Worm (Caenorhabditis elegans): ENCODE measurements around the gene helq-1.

The helq-1 gene

DNA sequence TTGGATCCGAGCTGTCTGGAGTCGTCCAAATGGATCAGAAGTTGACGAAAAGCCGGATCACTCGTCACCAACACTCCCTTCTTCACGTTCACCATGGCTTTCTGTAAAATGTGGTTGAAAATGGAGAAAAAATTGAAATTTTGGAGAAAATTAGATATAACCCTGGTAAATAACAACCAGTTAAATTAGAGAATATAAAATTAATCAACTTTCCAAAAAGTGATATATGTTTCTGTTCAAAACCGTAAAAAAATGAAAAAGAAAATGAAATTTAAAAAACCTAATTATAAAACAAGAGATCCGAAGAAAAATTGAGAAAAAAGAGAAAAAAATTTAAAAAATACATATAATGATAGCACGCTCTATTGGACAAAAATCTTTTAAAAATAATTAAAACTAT is 9.4 kb downstream of the helq-1 start, which contains the start of gene gtf-2H5:
Gene gtf-2H5 (minus strand): TSS at position 101 of the 400 bp plus-strand sequence.
- TF ChIP-seq dve-1 (tag; optimal IDR thresholded peaks at IDR 0.05; ENCODE audit: insufficient read depth) (no peak), cey-2 (tag; optimal IDR thresholded peaks at IDR 0.05; ENCODE audit: borderline replicate concordance, insufficient read depth) (no peak), hif-1 (tag; optimal IDR thresholded peaks at IDR 0.05) (no peak), daf-16 (GFP tag; optimal IDR thresholded peaks at IDR 0.05) (no peak), daf-16 (tag; optimal IDR thresholded peaks at IDR 0.05) (no peak), dmd-6 (GFP tag; IDR thresholded peaks at IDR 0.05) (no peak), ZK546.5 (tag; optimal IDR thresholded peaks at IDR 0.05) (no peak), Y75B8A.6 (GFP tag; IDR thresholded peaks at IDR 0.05) (no peak), lin-13 (GFP tag; optimal IDR thresholded peaks at IDR 0.05) (no peak), spr-1 (tag; optimal IDR thresholded peaks at IDR 0.05) (no peak), unc-130 (GFP tag; optimal IDR thresholded peaks at IDR 0.05) (no peak), ZK337.2 (GFP tag; IDR thresholded peaks at IDR 0.05) (no peak), nhr-76 (tag; optimal IDR thresholded peaks at IDR 0.05) (no peak), set-16 (GFP tag; IDR thresholded peaks at IDR 0.05) (no peak)

DNA sequence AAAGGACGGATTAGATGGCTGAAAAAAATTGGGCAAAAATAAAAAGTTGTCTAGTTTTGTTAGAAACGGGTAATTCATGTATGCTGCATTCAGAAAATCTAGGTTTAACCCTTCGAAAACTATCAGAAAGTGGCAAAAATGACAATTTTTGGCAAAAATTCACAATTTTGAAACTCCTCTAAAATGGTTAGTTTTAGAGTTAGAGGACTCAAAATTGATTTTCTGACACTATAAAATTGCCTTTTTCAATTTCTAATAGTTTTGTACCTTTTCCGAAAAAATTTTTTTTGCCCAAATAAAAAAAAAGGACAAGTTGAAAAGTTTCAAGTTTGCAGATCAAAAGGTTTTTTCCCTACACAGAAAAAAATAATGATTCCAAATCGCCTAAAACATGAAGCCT is 10.4 kb downstream of the helq-1 start:
- TF ChIP-seq Y105C5A.15 (GFP tag; IDR thresholded peaks at IDR 0.05) (no peak), fos-1 (tag; optimal IDR thresholded peaks at IDR 0.05) (no peak), ztf-7 (tag; optimal IDR thresholded peaks at IDR 0.05) (no peak), mdl-1 (tag; optimal IDR thresholded peaks at IDR 0.05) (no peak), lir-3 (tag; optimal IDR thresholded peaks at IDR 0.05) (no peak), nhr-48 (tag; optimal IDR thresholded peaks at IDR 0.05) (no peak), daf-16 (GFP tag; optimal IDR thresholded peaks at IDR 0.05) (no peak), daf-16 (tag; optimal IDR thresholded peaks at IDR 0.05) (no peak), fkh-10 (GFP tag; optimal IDR thresholded peaks at IDR 0.05) (no peak)

DNA sequence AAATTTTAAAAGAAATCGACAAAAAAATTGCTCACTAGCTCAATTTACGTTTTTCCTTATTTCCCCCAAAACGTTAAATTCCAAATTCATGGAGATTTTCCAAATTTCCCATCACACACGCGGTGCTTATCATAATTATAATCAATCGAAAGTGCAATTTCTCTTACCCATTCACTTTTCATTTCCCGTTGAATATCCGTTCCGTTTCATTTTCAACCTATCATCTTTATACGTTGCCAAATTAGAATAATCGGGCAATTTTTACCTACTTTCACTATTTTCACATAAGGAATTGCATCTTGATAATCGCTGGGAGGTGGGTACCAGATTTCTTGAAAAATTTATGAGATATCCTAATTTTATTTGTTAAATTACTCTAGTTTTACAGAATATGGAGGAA is 18.1 kb downstream of the helq-1 start:
- TF ChIP-seq unc-130 (GFP tag; optimal IDR thresholded peaks at IDR 0.05): no peak
- no peak for TF ChIP-seq dve-1 (tag; optimal IDR thresholded peaks at IDR 0.05; ENCODE audit: insufficient read depth)
- TF ChIP-seq ZK546.5 (tag; optimal IDR thresholded peaks at IDR 0.05): no peak
- no peak for TF ChIP-seq Y48G9A.11 (GFP tag; IDR thresholded peaks at IDR 0.05)
- TF ChIP-seq nhr-77 (tag; optimal IDR thresholded peaks at IDR 0.05): no peak
- TF ChIP-seq madf-9 (GFP tag; conservative IDR thresholded peaks at IDR 0.05): no peak
- TF ChIP-seq nhr-237 (tag; optimal IDR thresholded peaks at IDR 0.05): no peak
- no peak for TF ChIP-seq php-3 (GFP tag; IDR thresholded peaks at IDR 0.05)
- no peak for TF ChIP-seq unc-62 (GFP tag; optimal IDR thresholded peaks at IDR 0.05 in 1 of 2)
- TF ChIP-seq unc-62 (tag; optimal IDR thresholded peaks at IDR 0.05): no peak
- no peak for TF ChIP-seq saeg-2 (GFP tag; IDR thresholded peaks at IDR 0.05)
- no peak for TF ChIP-seq rbr-2 (tag; optimal IDR thresholded peaks at IDR 0.05)
- no peak for TF ChIP-seq lim-7 (GFP tag; IDR thresholded peaks at IDR 0.05)
- TF ChIP-seq daf-12 (tag; optimal IDR thresholded peaks at IDR 0.05): no peak
- TF ChIP-seq ceh-62 (tag; optimal IDR thresholded peaks at IDR 0.05): no peak

DNA sequence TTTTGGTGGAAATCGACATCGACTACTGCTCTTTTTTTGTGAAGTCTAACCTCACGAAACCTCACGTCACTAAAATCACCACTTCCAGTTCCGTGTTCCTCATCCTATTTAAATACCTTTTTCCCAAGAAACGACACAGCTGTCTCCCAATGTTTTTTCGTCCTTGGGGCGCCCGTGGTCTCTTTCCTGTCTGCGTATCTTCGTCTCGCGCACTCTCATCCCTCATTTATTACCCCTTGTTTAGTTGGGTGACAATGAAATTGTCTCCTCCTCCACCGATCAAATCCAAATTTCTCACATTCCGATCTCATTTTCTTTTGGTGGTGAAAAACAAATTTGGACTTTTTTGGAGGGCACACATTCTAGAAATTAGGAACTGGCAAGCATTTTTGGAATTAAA is 22.1 kb downstream of the helq-1 start:
- TF ChIP-seq daf-8 (GFP tag; IDR thresholded peaks at IDR 0.05): no peak
- TF ChIP-seq saeg-2 (GFP tag; IDR thresholded peaks at IDR 0.05): no peak
- no peak for TF ChIP-seq mes-2 (tag; optimal IDR thresholded peaks at IDR 0.05; ENCODE audit: poor library complexity, severe bottlenecking)
- TF ChIP-seq ztf-7 (tag; optimal IDR thresholded peaks at IDR 0.05): no peak
- TF ChIP-seq nhr-25 (tag; optimal IDR thresholded peaks at IDR 0.05; ENCODE audit: borderline replicate concordance, insufficient read depth): peak; percentile 25

Measured in whole organism, L4 larva.